Worm (Caenorhabditis elegans) whole organism, L4 larva: ENCODE data around the gene tag-241.

Experiments
- R02D3.7 ChIP-seq: fragments of 150-350 bp; sonication (generic microtip); optimal IDR thresholded peaks from 3 replicates; lab custom pipeline; 2014; ENCODE audit warnings: missing biosample characterization, missing genetic modification characterization
- Y105C5A.15 ChIP-seq: fragments of 200-800 bp; sonication (Bioruptor generic); IDR thresholded peaks from 2 replicates; pipeline ENCODE4 v1.3.6; 2022; ENCODE audit warnings: missing genetic modification characterization, missing compliant biosample characterization
- ZK337.2 ChIP-seq: fragments of 200-800 bp; sonication (Bioruptor generic); IDR thresholded peaks from 2 replicates; pipeline ENCODE4 v1.3.6; 2022; ENCODE audit warnings: missing genetic modification reagents, missing genetic modification characterization, missing compliant biosample characterization
- aha-1 ChIP-seq: fragments of 150-350 bp; peaks from one replicate; lab custom pipeline; 2014; ENCODE audit warnings: missing biosample characterization, missing genetic modification characterization
- arid-1 ChIP-seq: fragments of 200-800 bp; sonication (Bioruptor generic); conservative IDR thresholded peaks from 2 replicates; pipeline ENCODE4 v1.3.6; 2022; ENCODE audit warnings: missing genetic modification reagents, missing genetic modification characterization, missing compliant biosample characterization
- attf-4 ChIP-seq: sonication (generic microtip); optimal IDR thresholded peaks from 3 replicates; lab custom pipeline; 2017; ENCODE audit warnings: missing biosample characterization, missing genetic modification characterization
- ceh-28 ChIP-seq: fragments of 150-350 bp; optimal IDR thresholded peaks from 2 replicates; lab custom pipeline; 2014; ENCODE audit warnings: missing biosample characterization, missing genetic modification reagents, missing genetic modification characterization
- ces-1 ChIP-seq: fragments of 150-350 bp; sonication (generic microtip); optimal IDR thresholded peaks from 4 replicates; lab custom pipeline; 2014; ENCODE audit warnings: missing biosample characterization, missing genetic modification reagents, missing genetic modification characterization
- daf-12 ChIP-seq: fragments of 150-350 bp; optimal IDR thresholded peaks from 2 replicates; lab custom pipeline; 2014; ENCODE audit warnings: missing biosample characterization, missing genetic modification reagents, missing genetic modification characterization
- daf-16 ChIP-seq, 3 experiments: sonication (generic microtip); optimal IDR thresholded peaks; 2 replicates each; lab custom pipeline; 2016 to 2017; ENCODE audit warnings: missing genetic modification characterization in 3 of 3, missing genetic modification reagents in 3 of 3, mild to moderate bottlenecking in 2 of 3, missing compliant biosample characterization in 2 of 3, missing biosample characterization in 1 of 3, moderate library complexity in 1 of 3
- daf-19 ChIP-seq: fragments of 200-800 bp; sonication (Bioruptor generic); conservative IDR thresholded peaks from 2 replicates; pipeline ENCODE4 v1.3.6; 2022; ENCODE audit warnings: missing genetic modification characterization, missing compliant biosample characterization
- dmd-6 ChIP-seq: fragments of 200-800 bp; sonication (Bioruptor generic); IDR thresholded peaks from 2 replicates; pipeline ENCODE4 v1.3.6; 2022; ENCODE audit warnings: missing genetic modification reagents, missing genetic modification characterization, missing compliant biosample characterization
- egl-27 ChIP-seq: sonication (generic microtip); optimal IDR thresholded peaks from 3 replicates; lab custom pipeline; 2017; ENCODE audit warnings: missing biosample characterization, missing genetic modification reagents, missing genetic modification characterization
- egl-43 ChIP-seq: fragments of 200-800 bp; sonication (Bioruptor generic); IDR thresholded peaks from 2 replicates; pipeline ENCODE4 v1.3.6; 2022; ENCODE audit warnings: missing genetic modification reagents, missing genetic modification characterization, missing compliant biosample characterization
- fkh-10 ChIP-seq: fragments of 150-350 bp; optimal IDR thresholded peaks from 2 replicates; lab custom pipeline; 2014; ENCODE audit warnings: missing biosample characterization, missing genetic modification reagents, missing genetic modification characterization
- hif-1 ChIP-seq, 2 experiments: sonication (generic microtip); optimal IDR thresholded peaks; 2 replicates each; lab custom pipeline; 2016 to 2017; ENCODE audit warnings: missing compliant biosample characterization in 2 of 2, missing genetic modification characterization in 2 of 2, missing genetic modification reagents in 2 of 2, missing genotype in 2 of 2, mild to moderate bottlenecking in 1 of 2
- hlh-11 ChIP-seq: fragments of 200-800 bp; sonication (Bioruptor generic); optimal IDR thresholded peaks from 2 replicates; lab custom pipeline; 2018; ENCODE audit warnings: mild to moderate bottlenecking, missing genetic modification characterization, missing compliant biosample characterization
- hmg-1.1 ChIP-seq: fragments of 200-800 bp; sonication (Bioruptor generic); IDR thresholded peaks from 2 replicates; pipeline ENCODE4 v1.3.6; 2022; ENCODE audit warnings: missing genetic modification reagents, missing genetic modification characterization, missing compliant biosample characterization
- jun-1 ChIP-seq: fragments of 150-350 bp; optimal IDR thresholded peaks from 2 replicates; lab custom pipeline; 2014; ENCODE audit warnings: missing biosample characterization, missing genetic modification reagents, missing genetic modification characterization
- lin-29 ChIP-seq: fragments of 200-800 bp; sonication (Bioruptor generic); IDR thresholded peaks from 2 replicates; pipeline ENCODE4 v1.3.6; 2022; ENCODE audit warnings: missing genetic modification reagents, missing genetic modification characterization, missing compliant biosample characterization
- lin-39 ChIP-seq: fragments of 150-350 bp; optimal IDR thresholded peaks from 2 replicates; lab custom pipeline; 2014; ENCODE audit warnings: missing biosample characterization, missing genetic modification reagents, missing genetic modification characterization
- lir-3 ChIP-seq: sonication (generic microtip); optimal IDR thresholded peaks from 2 replicates; lab custom pipeline; 2016; ENCODE audit warnings: mild to moderate bottlenecking, missing genetic modification characterization, missing compliant biosample characterization
- lsy-2 ChIP-seq, 2 experiments: fragments of 150-350 bp in 1 of 2; sonication (generic microtip) in 1 of 2; optimal IDR thresholded peaks; 2 replicates each; lab custom pipeline; 2014 to 2017; ENCODE audit warnings: missing biosample characterization in 2 of 2, missing genetic modification characterization in 2 of 2
- mep-1 ChIP-seq: fragments of 150-350 bp; sonication (generic microtip); optimal IDR thresholded peaks from 3 replicates; lab custom pipeline; 2014; ENCODE audit warnings: missing biosample characterization, missing genetic modification characterization
- mes-2 ChIP-seq: sonication (generic microtip); optimal IDR thresholded peaks from 2 replicates; lab custom pipeline; 2016; ENCODE audit warnings: missing genotype, mild to moderate bottlenecking, missing genetic modification characterization, missing compliant biosample characterization; ENCODE audit not compliant: poor library complexity, severe bottlenecking
- nhr-10 ChIP-seq: fragments of 150-350 bp; optimal IDR thresholded peaks from 2 replicates; lab custom pipeline; 2014; ENCODE audit warnings: missing biosample characterization, missing genetic modification characterization
- nhr-102 ChIP-seq: sonication (generic microtip); optimal IDR thresholded peaks from 2 replicates; lab custom pipeline; 2016; ENCODE audit warnings: mild to moderate bottlenecking, missing genetic modification characterization, moderate library complexity, missing compliant biosample characterization
- nhr-237 ChIP-seq: sonication (generic microtip); optimal IDR thresholded peaks from 2 replicates; lab custom pipeline; 2017; ENCODE audit warnings: missing biosample characterization, missing genetic modification characterization
- nhr-28 ChIP-seq: fragments of 150-350 bp; optimal IDR thresholded peaks from 2 replicates; lab custom pipeline; 2014; ENCODE audit warnings: missing biosample characterization, missing genetic modification characterization
- set-16 ChIP-seq: fragments of 200-800 bp; sonication (Bioruptor generic); IDR thresholded peaks from 2 replicates; pipeline ENCODE4 v1.3.6; 2022; ENCODE audit warnings: missing genetic modification reagents, missing genetic modification characterization, missing compliant biosample characterization
- snpc-4 ChIP-seq: fragments of 150-350 bp; optimal IDR thresholded peaks from 2 replicates; lab custom pipeline; 2014; ENCODE audit warnings: missing biosample characterization, missing genetic modification characterization
- spr-1 ChIP-seq: sonication (generic microtip); optimal IDR thresholded peaks from 2 replicates; lab custom pipeline; 2016; ENCODE audit warnings: mild to moderate bottlenecking, missing genetic modification characterization, missing compliant biosample characterization
- tag-97 ChIP-seq: fragments of 200-800 bp; sonication (Bioruptor generic); IDR thresholded peaks from 2 replicates; pipeline ENCODE4 v1.3.6; 2022; ENCODE audit warnings: missing genetic modification characterization, missing compliant biosample characterization
- tra-1 ChIP-seq: fragments of 200-800 bp; sonication (Bioruptor generic); IDR thresholded peaks from 2 replicates; pipeline ENCODE4 v1.3.6; 2022; ENCODE audit warnings: missing genetic modification reagents, missing genetic modification characterization, missing compliant biosample characterization
- unc-62 ChIP-seq, 3 experiments: fragments of 150-350 bp in 1 of 3; sonication (generic microtip); optimal IDR thresholded peaks in 2 of 3; peaks in 1 of 3; 1 replicate in 1 of 3; 2 replicates in 2 of 3; lab custom pipeline; 2014 to 2017; ENCODE audit warnings: missing biosample characterization in 3 of 3, missing genetic modification characterization in 3 of 3, missing genetic modification reagents in 3 of 3, missing genotype in 1 of 3
- zag-1 ChIP-seq: fragments of 150-350 bp; optimal IDR thresholded peaks from 2 replicates; lab custom pipeline; 2014; ENCODE audit warnings: missing biosample characterization, missing genetic modification characterization
- zfp-3 ChIP-seq: fragments of 200-800 bp; sonication (Bioruptor generic); conservative IDR thresholded peaks from 2 replicates; pipeline ENCODE4 v1.3.6; 2022; ENCODE audit warnings: missing genetic modification reagents, missing genetic modification characterization, missing compliant biosample characterization
- ztf-11 ChIP-seq: fragments of 150-350 bp; optimal IDR thresholded peaks from 2 replicates; lab custom pipeline; 2014; ENCODE audit warnings: missing biosample characterization, missing genetic modification characterization

The tag-241 gene

ce11 chrX:11816825-11817224, 7.0 kb upstream of the tag-241 start:
- TF ChIP-seq R02D3.7 (tag; lab: Kevin White, UChicago) (no peak), aha-1 (tag; lab: Kevin White, UChicago) (peak; percentile 92)

ce11 chrX:11818711-11819110, 5.1 kb upstream of the tag-241 start:
- TF ChIP-seq hmg-1.1 (GFP tag; lab: Robert Waterston, UW) (no peak), daf-12 (no peak), daf-16 (GFP tag; optimal IDR thresholded peaks at IDR 0.05; lab: Kevin White, UChicago) (peak in 1 of 2 experiments; percentile 41), daf-16 (tag; optimal IDR thresholded peaks at IDR 0.05; lab: Kevin White, UChicago) (no peak), tag-97 (GFP tag; lab: Robert Waterston, UW) (no peak), mes-2 (tag; lab: Kevin White, UChicago) (no peak)

ce11 chrX:11821159-11821720, 2.6 kb upstream of the tag-241 start:
- no peak for TF ChIP-seq ztf-11 (tag; lab: Kevin White, UChicago)
- no peak for TF ChIP-seq spr-1 (tag; lab: Kevin White, UChicago)
- TF ChIP-seq aha-1 (tag; lab: Kevin White, UChicago): peak; percentile 90
- TF ChIP-seq lin-29: no peak
- TF ChIP-seq hlh-11: peak; percentile 19
- TF ChIP-seq unc-62 (GFP tag; optimal IDR thresholded peaks at IDR 0.05 in 1 of 2; lab: Kevin White, UChicago): peak in 1 of 2 experiments; percentile 94
- TF ChIP-seq unc-62 (tag; optimal IDR thresholded peaks at IDR 0.05; lab: Kevin White, UChicago): no peak
- no peak for TF ChIP-seq fkh-10 (GFP tag; lab: Kevin White, UChicago)
- no peak for TF ChIP-seq nhr-28
- TF ChIP-seq snpc-4 (tag; lab: Kevin White, UChicago): no peak
- TF ChIP-seq ZK337.2: no peak
- no peak for TF ChIP-seq nhr-10
- no peak for TF ChIP-seq nhr-102 (tag; lab: Kevin White, UChicago)
- TF ChIP-seq zag-1 (tag; lab: Kevin White, UChicago): no peak
- TF ChIP-seq, all 104 proteins: peak for 3

- TF ChIP-seq fkh-10 (GFP tag; lab: Kevin White, UChicago): peak; percentile 61
- peak; percentile 14 for TF ChIP-seq aha-1 (tag; lab: Kevin White, UChicago)
- TF ChIP-seq arid-1 (GFP tag; lab: Robert Waterston, UW): no peak
Observed at ce11 chrX:11826892-11827291, 3.1 kb downstream of the tag-241 start.

ce11 chrX:11827528-11827927, 3.7 kb downstream of the tag-241 start:
- TF ChIP-seq unc-62 (GFP tag; optimal IDR thresholded peaks at IDR 0.05 in 1 of 2; lab: Kevin White, UChicago) (peak in 1 of 2 experiments; percentile 21), unc-62 (tag; optimal IDR thresholded peaks at IDR 0.05; lab: Kevin White, UChicago) (no peak), egl-43 (GFP tag; lab: Robert Waterston, UW) (no peak), ceh-28 (tag; lab: Kevin White, UChicago) (no peak), aha-1 (tag; lab: Kevin White, UChicago) (peak; percentile 91)

- no peak for TF ChIP-seq nhr-237 (tag; lab: Kevin White, UChicago)
- no peak for TF ChIP-seq ces-1 (GFP tag; lab: Kevin White, UChicago)
- TF ChIP-seq daf-19 (GFP tag; lab: Robert Waterston, UW): no peak
- peak in 1 of 2 experiments; percentile 92 for TF ChIP-seq unc-62 (GFP tag; optimal IDR thresholded peaks at IDR 0.05 in 1 of 2; lab: Kevin White, UChicago)
- no peak for TF ChIP-seq unc-62 (tag; optimal IDR thresholded peaks at IDR 0.05; lab: Kevin White, UChicago)
- TF ChIP-seq, all 104 proteins: peak for 1
Observed at ce11 chrX:11828661-11829060, 4.9 kb downstream of the tag-241 start.

- TF ChIP-seq lir-3 (tag; lab: Kevin White, UChicago) (no peak), egl-27 (tag; lab: Kevin White, UChicago) (no peak), zfp-3 (GFP tag; lab: Robert Waterston, UW) (no peak), dmd-6 (GFP tag; lab: Robert Waterston, UW) (no peak), hif-1 (tag; optimal IDR thresholded peaks at IDR 0.05; lab: Kevin White, UChicago) (no peak), Y105C5A.15 (no peak), tra-1 (no peak), lin-39 (tag; lab: Kevin White, UChicago) (no peak), ces-1 (GFP tag; lab: Kevin White, UChicago) (no peak), nhr-237 (tag; lab: Kevin White, UChicago) (no peak), lsy-2 (tag; optimal IDR thresholded peaks at IDR 0.05; lab: Kevin White, UChicago) (no peak), hlh-11 (no peak), unc-62 (GFP tag; optimal IDR thresholded peaks at IDR 0.05 in 1 of 2; lab: Kevin White, UChicago) (no peak), unc-62 (tag; optimal IDR thresholded peaks at IDR 0.05; lab: Kevin White, UChicago) (no peak), set-16 (GFP tag; lab: Robert Waterston, UW) (no peak), mep-1 (tag; lab: Kevin White, UChicago) (no peak), attf-4 (tag; lab: Kevin White, UChicago) (no peak), jun-1 (tag; lab: Kevin White, UChicago) (no peak)
Observed at ce11 chrX:11837378-11837777, 13.6 kb downstream of the tag-241 start, which contains the start of gene taf-7.1. Gene taf-7.1 (minus strand): TSS chrX:11837478.
